Fruit fly (Drosophila melanogaster) whole organism, wandering third instar larva: ENCODE results near the gene Uqcc1.

ENCODE experiments used
- Abd-B ChIP-seq: fragments of >200 bp; optimal IDR thresholded peaks from 2 replicates; lab custom pipeline; 2017; ENCODE audit warnings: missing biosample characterization, missing genetic modification characterization
- CG32264 ChIP-seq: fragments of 200-800 bp; sonication (Bioruptor generic); optimal IDR thresholded peaks from 2 replicates; lab custom pipeline; 2016; ENCODE audit warnings: missing biosample characterization, missing genetic modification characterization
- CG9705 ChIP-seq: fragments of 200-800 bp; sonication (Bioruptor generic); optimal IDR thresholded peaks from 2 replicates; lab custom pipeline; 2018; ENCODE audit warnings: missing biosample characterization, mild to moderate bottlenecking, missing genetic modification characterization
- CrebA ChIP-seq: fragments of 200-800 bp; sonication (Bioruptor generic); optimal IDR thresholded peaks from 2 replicates; lab custom pipeline; 2016; ENCODE audit warnings: missing biosample characterization, mild to moderate bottlenecking, missing genetic modification characterization, borderline replicate concordance
- Dfd ChIP-seq: fragments of >200 bp; optimal IDR thresholded peaks from 2 replicates; lab custom pipeline; 2017; ENCODE audit warnings: missing biosample characterization, missing genetic modification characterization
- Dif ChIP-seq: fragments of 200-275, 200-300 bp; sonication (Bioruptor generic); optimal IDR thresholded peaks from 2 replicates; lab custom pipeline; 2018; ENCODE audit warnings: missing biosample characterization, missing genetic modification characterization; ENCODE audit not compliant: partially characterized antibody
- GATAd ChIP-seq: sonication (Bioruptor generic); optimal IDR thresholded peaks from 2 replicates; lab custom pipeline; 2016; ENCODE audit warnings: missing biosample characterization, missing genetic modification characterization
- HLH106 ChIP-seq: fragments of 200-800 bp; optimal IDR thresholded peaks from 3 replicates; lab custom pipeline; 2019; ENCODE audit warnings: missing biosample characterization, mild to moderate bottlenecking, missing genetic modification characterization, moderate library complexity
- Hnf4 ChIP-seq: fragments of 200-800 bp; sonication (Bioruptor generic); optimal IDR thresholded peaks from 2 replicates; lab custom pipeline; 2016; ENCODE audit warnings: missing biosample characterization, mild to moderate bottlenecking, missing genetic modification characterization
- Hr78 ChIP-seq: fragments of >200 bp; optimal IDR thresholded peaks from 2 replicates; lab custom pipeline; 2017; ENCODE audit warnings: missing biosample characterization, missing genetic modification characterization
- Hr83 ChIP-seq: fragments of 200-300 bp; sonication (Bioruptor generic); optimal IDR thresholded peaks from 2 replicates; lab custom pipeline; 2016; ENCODE audit warnings: missing biosample characterization, mild to moderate bottlenecking, missing genetic modification characterization, moderate library complexity; ENCODE audit not compliant: poor library complexity, severe bottlenecking
- Jra ChIP-seq: sonication (Bioruptor generic); optimal IDR thresholded peaks from 2 replicates; lab custom pipeline; 2016; ENCODE audit warnings: missing biosample characterization, missing genetic modification characterization
- Mio ChIP-seq: sonication (Bioruptor generic); optimal IDR thresholded peaks from 2 replicates; lab custom pipeline; 2016; ENCODE audit warnings: missing biosample characterization, missing genetic modification characterization
- Myc ChIP-seq: fragments of >200 bp; optimal IDR thresholded peaks from 2 replicates; lab custom pipeline; 2017
- N ChIP-seq: fragments of >200 bp; optimal IDR thresholded peaks from 2 replicates; lab custom pipeline; 2018; ENCODE audit warnings: missing biosample characterization, missing external identifiers, missing genetic modification characterization
- OdsH ChIP-seq: fragments of 200-800 bp; sonication (Bioruptor generic); optimal IDR thresholded peaks from 2 replicates; lab custom pipeline; 2016; ENCODE audit warnings: missing biosample characterization, mild to moderate bottlenecking, missing genetic modification characterization
- Rel ChIP-seq, 2 experiments: fragments of 200-800 bp; sonication (Bioruptor generic) in 1 of 2; optimal IDR thresholded peaks; 2 replicates in 1 of 2; 3 replicates in 1 of 2; lab custom pipeline; 2016 to 2019; ENCODE audit warnings: mild to moderate bottlenecking in 2 of 2, missing biosample characterization in 2 of 2, missing genetic modification characterization in 2 of 2, moderate library complexity in 1 of 2
- Sp1 ChIP-seq: fragments of 200-800 bp; sonication (Bioruptor generic); optimal IDR thresholded peaks from 3 replicates; lab custom pipeline; 2019; ENCODE audit warnings: missing biosample characterization, mild to moderate bottlenecking, missing genetic modification characterization, moderate library complexity
- Vsx2 ChIP-seq: fragments of 200-300, 225-300 bp; sonication (Bioruptor generic); optimal IDR thresholded peaks from 2 replicates; lab custom pipeline; 2018; ENCODE audit warnings: missing biosample characterization, missing genetic modification characterization; ENCODE audit not compliant: partially characterized antibody
- br ChIP-seq: fragments of 200-800 bp; sonication (Bioruptor generic); optimal IDR thresholded peaks from 2 replicates; lab custom pipeline; 2016; ENCODE audit warnings: missing biosample characterization, missing genetic modification characterization
- brk ChIP-seq: fragments of 200-800 bp; sonication (Bioruptor generic); optimal IDR thresholded peaks from 2 replicates; lab custom pipeline; 2016; ENCODE audit warnings: missing biosample characterization, mild to moderate bottlenecking, missing genetic modification characterization
- dl ChIP-seq, 2 experiments: fragments of 175-275, 200-275 bp in 1 of 2; fragments of 200-275 bp in 1 of 2; sonication (Bioruptor generic); optimal IDR thresholded peaks; lab custom pipeline; 2018; ENCODE audit warnings: mild to moderate bottlenecking in 2 of 2, missing biosample characterization in 2 of 2, missing genetic modification characterization in 2 of 2, moderate library complexity in 2 of 2; ENCODE audit not compliant: partially characterized antibody in 2 of 2, insufficient read depth in 1 of 2
- dmrt93B ChIP-seq: fragments of 200-800 bp; sonication (Bioruptor generic); optimal IDR thresholded peaks from 2 replicates; lab custom pipeline; 2018; ENCODE audit warnings: missing biosample characterization, mild to moderate bottlenecking, missing genetic modification characterization
- dsf ChIP-seq: sonication (Bioruptor generic); optimal IDR thresholded peaks from 2 replicates; lab custom pipeline; 2016; ENCODE audit warnings: missing biosample characterization, missing genetic modification characterization, borderline replicate concordance
- ey ChIP-seq: fragments of 200-800 bp; sonication (Bioruptor generic); optimal IDR thresholded peaks from 2 replicates; lab custom pipeline; 2016; ENCODE audit warnings: missing biosample characterization, missing genetic modification characterization
- foxo ChIP-seq, 2 experiments: fragments of 200-800 bp; sonication (Bioruptor generic); optimal IDR thresholded peaks; 2 replicates in 1 of 2; 3 replicates in 1 of 2; lab custom pipeline; 2016 to 2017; ENCODE audit warnings: missing biosample characterization in 2 of 2, missing genetic modification characterization in 2 of 2
- fru ChIP-seq: fragments of 200-800 bp; sonication (Bioruptor generic); optimal IDR thresholded peaks from 3 replicates; lab custom pipeline; 2016; ENCODE audit warnings: missing biosample characterization, mild to moderate bottlenecking, missing genetic modification characterization
- h ChIP-seq: fragments of 200-800 bp; sonication (Bioruptor generic); optimal IDR thresholded peaks from 3 replicates; lab custom pipeline; 2016; ENCODE audit warnings: missing biosample characterization, mild to moderate bottlenecking, missing genetic modification characterization
- jim ChIP-seq: fragments of 175-275, 200-325 bp; sonication (Bioruptor generic); optimal IDR thresholded peaks from 2 replicates; lab custom pipeline; 2016; ENCODE audit warnings: missing biosample characterization, mild to moderate bottlenecking, missing genetic modification characterization
- lola ChIP-seq: fragments of >200 bp; optimal IDR thresholded peaks from 2 replicates; lab custom pipeline; 2017; ENCODE audit warnings: missing biosample characterization, missing genetic modification characterization
- pan ChIP-seq: fragments of >200 bp; optimal IDR thresholded peaks from 2 replicates; lab custom pipeline; 2017
- psq ChIP-seq: fragments of 200-800 bp; sonication (Bioruptor generic); optimal IDR thresholded peaks from 3 replicates; lab custom pipeline; 2017; ENCODE audit warnings: missing biosample characterization, mild to moderate bottlenecking, missing genetic modification characterization, moderate library complexity
- rgr ChIP-seq: fragments of 200-800 bp; sonication (Bioruptor generic); optimal IDR thresholded peaks from 3 replicates; lab custom pipeline; 2016; ENCODE audit warnings: missing biosample characterization, mild to moderate bottlenecking, missing genetic modification characterization
- sage ChIP-seq: fragments of 200-800 bp; sonication (Bioruptor generic); optimal IDR thresholded peaks from 2 replicates; lab custom pipeline; 2016; ENCODE audit warnings: missing biosample characterization, mild to moderate bottlenecking, missing genetic modification characterization
- sv ChIP-seq: fragments of 200-800 bp; sonication (Bioruptor generic); optimal IDR thresholded peaks from 3 replicates; lab custom pipeline; 2016; ENCODE audit warnings: missing biosample characterization, missing genetic modification characterization
- tai ChIP-seq: sonication (Bioruptor generic); optimal IDR thresholded peaks from 2 replicates; lab custom pipeline; 2016; ENCODE audit warnings: missing biosample characterization, missing genetic modification characterization
- usp ChIP-seq: fragments of >200 bp; optimal IDR thresholded peaks from 2 replicates; lab custom pipeline; 2017; ENCODE audit warnings: missing biosample characterization, missing genetic modification characterization
- woc ChIP-seq: sonication (Bioruptor generic); optimal IDR thresholded peaks from 2 replicates; lab custom pipeline; 2016; ENCODE audit warnings: missing biosample characterization, mild to moderate bottlenecking, missing genetic modification characterization

Gene Uqcc1

DNA sequence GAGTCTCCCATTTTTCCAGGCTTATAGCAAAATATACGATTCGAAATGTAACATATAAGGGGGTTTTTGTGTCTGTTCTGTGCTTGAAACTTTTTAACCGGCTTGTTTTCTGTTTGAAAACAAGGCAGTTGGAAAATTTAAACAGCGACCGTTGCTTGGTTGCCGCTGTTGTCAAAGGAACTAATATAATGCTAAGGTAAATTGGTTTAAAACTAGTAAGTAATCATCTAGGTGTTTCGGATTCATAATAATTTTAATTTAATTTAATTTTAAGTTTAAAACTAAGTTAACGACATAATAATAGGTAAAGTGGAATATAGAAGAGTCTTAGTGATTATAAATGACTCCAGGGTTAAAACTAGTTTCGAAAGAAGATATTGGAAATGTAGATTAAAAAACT lies 9.9 kb upstream of the Uqcc1 start, which contains the start of gene CG10064:
TSS of gene CG10064 (minus strand) at position 101 of the 400 bp plus-strand sequence.
- TF ChIP-seq Abd-B = no peak
- no peak for TF ChIP-seq CG32264 (GFP tag; lab: Kevin White, UChicago)
- no peak for TF ChIP-seq sv (GFP tag; lab: Kevin White, UChicago)
- TF ChIP-seq usp = no peak
- TF ChIP-seq dl (GFP tag; optimal IDR thresholded peaks at IDR 0.05; lab: Kevin White, UChicago; ENCODE audit: insufficient read depth in 1 of 2, partially characterized antibody in 2 of 2) = no peak

DNA sequence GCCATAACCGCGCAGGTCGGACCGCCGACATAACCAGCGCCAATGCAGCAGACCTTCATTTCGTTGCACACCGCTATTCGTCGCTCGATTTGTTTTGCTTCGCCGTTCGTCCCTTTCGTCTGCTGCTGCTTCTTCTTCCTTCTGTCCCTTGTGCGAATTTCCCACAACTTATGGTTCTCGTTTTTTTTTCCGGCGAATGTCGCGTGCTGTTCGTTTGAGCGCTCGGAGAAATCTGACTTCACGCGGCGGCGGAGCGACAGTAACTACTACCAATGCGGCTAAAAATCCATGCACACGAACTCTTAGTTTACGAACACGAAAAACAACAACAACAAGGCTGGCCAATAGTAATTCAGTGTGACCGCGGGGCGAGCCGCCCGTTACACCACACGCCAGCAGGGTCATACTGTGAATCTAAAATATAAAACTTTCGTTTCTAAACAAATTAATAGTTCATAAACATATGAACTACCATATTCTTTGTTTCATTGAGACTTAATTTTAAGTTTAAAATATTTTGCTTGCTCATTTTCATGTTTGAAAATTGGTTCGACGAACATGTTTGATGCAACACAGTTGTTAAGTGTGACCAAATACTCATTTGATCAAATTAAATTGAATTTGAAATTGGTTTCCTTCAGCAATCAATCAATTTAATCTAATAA lies 6.7 kb upstream of the Uqcc1 start, which contains the start of gene sgl:
TSS of gene sgl (minus strand) at position 271 of the 665 bp plus-strand sequence.
- peak; percentile 100 for TF ChIP-seq psq
- TF ChIP-seq dsf (GFP tag; lab: Kevin White, UChicago) = no peak
- no peak for TF ChIP-seq dl (GFP tag; optimal IDR thresholded peaks at IDR 0.05; lab: Kevin White, UChicago; ENCODE audit: insufficient read depth in 1 of 2, partially characterized antibody in 2 of 2)
- TF ChIP-seq dmrt93B (GFP tag; lab: Kevin White, UChicago) = no peak
- TF ChIP-seq tai (GFP tag; lab: Kevin White, UChicago) = no peak
- no peak for TF ChIP-seq Abd-B
- TF ChIP-seq sage (GFP tag; lab: Kevin White, UChicago) = no peak
- TF ChIP-seq jim = peak; percentile 75
- no peak for TF ChIP-seq lola
- peak; percentile 76 for TF ChIP-seq h
- TF ChIP-seq CG32264 (GFP tag; lab: Kevin White, UChicago) = no peak
- no peak for TF ChIP-seq Hr78
- no peak for TF ChIP-seq Vsx2 (GFP tag; lab: Kevin White, UChicago)
- no peak for TF ChIP-seq GATAd (GFP tag; lab: Kevin White, UChicago)
- no peak for TF ChIP-seq ey (GFP tag; lab: Kevin White, UChicago)
- no peak for TF ChIP-seq Hnf4
- TF ChIP-seq HLH106 (tag; lab: Kevin White, UChicago) = no peak
- TF ChIP-seq N (GFP tag; lab: Kevin White, UChicago) = no peak
- peak; percentile 40 for TF ChIP-seq rgr (GFP tag; lab: Kevin White, UChicago)
- TF ChIP-seq sv (GFP tag; lab: Kevin White, UChicago) = no peak
- peak; percentile 22 for TF ChIP-seq OdsH (GFP tag; lab: Kevin White, UChicago)
- peak; percentile 4 for TF ChIP-seq CG9705
- peak; percentile 59 for TF ChIP-seq br
- TF ChIP-seq foxo (GFP tag; optimal IDR thresholded peaks at IDR 0.05; lab: Kevin White, UChicago) = peak in 1 of 2 experiments; percentile 23
- TF ChIP-seq usp = no peak
- TF ChIP-seq pan (lab: Kevin White, UChicago) = no peak
- TF ChIP-seq Mio (GFP tag; lab: Kevin White, UChicago) = no peak
- TF ChIP-seq Dfd (GFP tag; lab: Kevin White, UChicago) = no peak
- no peak for TF ChIP-seq Rel (GFP tag; optimal IDR thresholded peaks at IDR 0.05; lab: Kevin White, UChicago)
- TF ChIP-seq Rel (tag; optimal IDR thresholded peaks at IDR 0.05; lab: Kevin White, UChicago) = no peak
- TF ChIP-seq Sp1 (GFP tag; lab: Kevin White, UChicago) = peak; percentile 63
- TF ChIP-seq fru (GFP tag; lab: Kevin White, UChicago) = peak; percentile 99
- TF ChIP-seq Hr83 (GFP tag; lab: Kevin White, UChicago) = peak; percentile 29
- TF ChIP-seq woc (GFP tag; lab: Kevin White, UChicago) = peak; percentile 69
- no peak for TF ChIP-seq CrebA (GFP tag; lab: Kevin White, UChicago)
- TF ChIP-seq Dif (GFP tag; lab: Kevin White, UChicago) = peak; percentile 26
- TF ChIP-seq brk (GFP tag; lab: Kevin White, UChicago) = no peak
- TF ChIP-seq Jra (GFP tag; lab: Kevin White, UChicago) = peak; percentile 54
- TF ChIP-seq Myc (lab: Kevin White, UChicago) = no peak
